Fruit fly (Drosophila melanogaster) S2 (cell line): ENCODE results near the gene homer.

Experiments
- CG8478 ChIP-seq: fragments of >200 bp; optimal IDR thresholded peaks from 2 replicates; lab custom pipeline; 2018
- CTCF ChIP-seq, 2 experiments: fragments of >200 bp; optimal IDR thresholded peaks; 2 replicates each; lab custom pipeline; 2018

DNA sequence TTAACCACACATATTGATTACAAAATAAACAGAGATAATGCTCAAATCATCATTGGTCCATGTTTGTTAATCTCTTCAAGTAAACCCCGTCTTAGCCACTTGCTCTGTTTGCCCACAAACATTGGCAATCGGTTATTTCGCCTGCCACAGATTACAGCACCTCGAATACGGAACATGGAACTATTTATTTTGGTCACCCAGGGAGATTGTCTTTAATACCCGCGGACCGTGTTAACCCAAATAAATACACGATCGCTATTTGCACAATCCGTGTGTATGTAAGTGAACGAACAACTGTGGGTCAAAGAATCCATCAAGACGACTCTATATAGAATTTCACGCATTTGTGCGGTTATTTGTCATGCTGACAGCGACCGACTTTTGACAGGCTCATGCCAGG lies 22.4 kb downstream of the homer start:
- TF ChIP-seq CTCF (optimal IDR thresholded peaks at IDR 0.05; lab: Kevin White, UChicago): no peak
- TF ChIP-seq CG8478 (lab: Kevin White, UChicago): no peak
